Worm (Caenorhabditis elegans) whole organism, L1 larva: ENCODE results near the gene twk-43.

ENCODE experiments used
- aha-1 ChIP-seq: fragments of 150-350 bp; optimal IDR thresholded peaks from 2 replicates; lab custom pipeline; 2014; ENCODE audit warnings: missing biosample characterization, missing genetic modification characterization
- aly-2 ChIP-seq: fragments of 150-350 bp; optimal IDR thresholded peaks from 2 replicates; lab custom pipeline; 2014; ENCODE audit warnings: missing biosample characterization, missing genetic modification characterization
- ama-1 ChIP-seq: fragments of 150-350 bp; optimal IDR thresholded peaks from 2 replicates; lab custom pipeline; 2014
- ces-1 ChIP-seq: fragments of 150-350 bp; optimal IDR thresholded peaks from 2 replicates; lab custom pipeline; 2014; ENCODE audit warnings: missing biosample characterization, missing genetic modification reagents, missing genetic modification characterization
- egl-27 ChIP-seq, 2 experiments: fragments of 150-350 bp in 1 of 2; sonication (generic microtip); optimal IDR thresholded peaks; 3 replicates each; lab custom pipeline; 2017 to 2018; ENCODE audit warnings: missing biosample characterization in 2 of 2, missing genetic modification characterization in 2 of 2, missing genetic modification reagents in 2 of 2
- elt-3 ChIP-seq, 6 experiments: fragments of 150-350 bp in 1 of 6; sonication (generic microtip); optimal IDR thresholded peaks; 2 replicates each; lab custom pipeline; 2017 to 2018; ENCODE audit warnings: missing biosample characterization in 6 of 6, missing genetic modification characterization in 6 of 6, inconsistent platforms in 1 of 6
- fkh-10 ChIP-seq: sonication (generic microtip); optimal IDR thresholded peaks from 2 replicates; lab custom pipeline; 2017; ENCODE audit warnings: missing biosample characterization, missing genetic modification reagents, missing genetic modification characterization
- grh-1 ChIP-seq: fragments of 200-800 bp; sonication (Bioruptor generic); IDR thresholded peaks from 2 replicates; pipeline ENCODE4 v1.3.6; 2022; ENCODE audit warnings: missing genetic modification reagents, missing genetic modification characterization, missing compliant biosample characterization
- lin-13 ChIP-seq: fragments of 150-350 bp; optimal IDR thresholded peaks from 2 replicates; lab custom pipeline; 2014; ENCODE audit warnings: missing biosample characterization, missing genetic modification reagents, missing genetic modification characterization
- mab-9 ChIP-seq: fragments of 200-800 bp; sonication (Bioruptor generic); IDR thresholded peaks from 2 replicates; pipeline ENCODE4 v1.3.6; 2022; ENCODE audit warnings: missing genetic modification reagents, missing genetic modification characterization, missing compliant biosample characterization
- mep-1 ChIP-seq: fragments of 150-350 bp; optimal IDR thresholded peaks from 2 replicates; lab custom pipeline; 2014; ENCODE audit warnings: missing biosample characterization, missing genetic modification characterization
- nhr-28 ChIP-seq: fragments of 150-350 bp; optimal IDR thresholded peaks from 2 replicates; lab custom pipeline; 2014; ENCODE audit warnings: missing biosample characterization, missing genetic modification characterization
- zag-1 ChIP-seq: fragments of 150-350 bp; optimal IDR thresholded peaks from 2 replicates; lab custom pipeline; 2014; ENCODE audit warnings: missing biosample characterization, missing genetic modification characterization
- ztf-11 ChIP-seq, 2 experiments: sonication (generic microtip); optimal IDR thresholded peaks; 2 replicates each; lab custom pipeline; 2016 to 2017; ENCODE audit warnings: missing genetic modification characterization in 2 of 2, missing biosample characterization in 1 of 2, missing compliant biosample characterization in 1 of 2

- TF ChIP-seq fkh-10 (GFP tag; lab: Kevin White, UChicago) (no peak), ama-1 (lab: Kevin White, UChicago) (no peak), zag-1 (tag; lab: Kevin White, UChicago) (no peak), ces-1 (no peak), mab-9 (GFP tag; lab: Robert Waterston, UW) (no peak), ztf-11 (tag; optimal IDR thresholded peaks at IDR 0.05; lab: Kevin White, UChicago) (no peak), aly-2 (tag; lab: Kevin White, UChicago) (no peak), grh-1 (no peak), aha-1 (tag; lab: Kevin White, UChicago) (no peak), elt-3 (tag; optimal IDR thresholded peaks at IDR 0.05; lab: Kevin White, UChicago) (no peak), nhr-28 (tag; lab: Kevin White, UChicago) (no peak), mep-1 (tag; lab: Kevin White, UChicago) (no peak), lin-13 (GFP tag; lab: Kevin White, UChicago) (no peak), egl-27 (tag; optimal IDR thresholded peaks at IDR 0.05; lab: Kevin White, UChicago) (no peak)
Observed at ce11 chrV:13364227-13364626, 18.1 kb downstream of the twk-43 start.
